Worm (Caenorhabditis elegans) whole organism, L3 larva: ENCODE data around the gene Y34F4.3.

Experiments
- ZK546.5 ChIP-seq: sonication (generic microtip); optimal IDR thresholded peaks from 2 replicates; lab custom pipeline; 2017; ENCODE audit warnings: missing biosample characterization, missing genetic modification characterization
- aly-2 ChIP-seq: fragments of 150-350 bp; optimal IDR thresholded peaks from 2 replicates; lab custom pipeline; 2014; ENCODE audit warnings: missing biosample characterization, missing genetic modification characterization
- ceh-16 ChIP-seq: sonication (generic microtip); optimal IDR thresholded peaks from 2 replicates; lab custom pipeline; 2017; ENCODE audit warnings: missing biosample characterization, missing genetic modification characterization
- ceh-28 ChIP-seq: fragments of 150-350 bp; optimal IDR thresholded peaks from 2 replicates; lab custom pipeline; 2014; ENCODE audit warnings: missing biosample characterization, missing genetic modification reagents, missing genetic modification characterization
- ceh-82 ChIP-seq: fragments of 150-350 bp; optimal IDR thresholded peaks from 2 replicates; lab custom pipeline; 2014; ENCODE audit warnings: missing biosample characterization, missing genetic modification characterization
- ceh-9 ChIP-seq: sonication (generic microtip); optimal IDR thresholded peaks from 2 replicates; lab custom pipeline; 2018; ENCODE audit warnings: missing biosample characterization, missing genetic modification characterization
- daf-12 ChIP-seq: fragments of 150-350 bp; optimal IDR thresholded peaks from 2 replicates; lab custom pipeline; 2014; ENCODE audit warnings: missing biosample characterization, missing genetic modification reagents, missing genetic modification characterization
- egl-27 ChIP-seq: sonication (generic microtip); optimal IDR thresholded peaks from 4 replicates; lab custom pipeline; 2017; ENCODE audit warnings: missing biosample characterization, missing genetic modification reagents, missing genetic modification characterization
- egl-5 ChIP-seq: fragments of 150-350 bp; optimal IDR thresholded peaks from 2 replicates; lab custom pipeline; 2017; ENCODE audit warnings: missing biosample characterization, missing genetic modification reagents, missing genetic modification characterization, inconsistent platforms
- elt-1 ChIP-seq: fragments of 150-350 bp; optimal IDR thresholded peaks from 2 replicates; lab custom pipeline; 2014; ENCODE audit warnings: missing biosample characterization, missing genetic modification characterization
- elt-2 ChIP-seq: sonication (generic microtip); optimal IDR thresholded peaks from 2 replicates; lab custom pipeline; 2016; ENCODE audit warnings: missing genetic modification reagents, mild to moderate bottlenecking, missing genetic modification characterization, missing compliant biosample characterization
- elt-3 ChIP-seq, 3 experiments: fragments of 150-350 bp in 1 of 3; sonication (generic microtip) in 2 of 3; optimal IDR thresholded peaks; 2 replicates in 2 of 3; 4 replicates in 1 of 3; lab custom pipeline; 2014 to 2017; ENCODE audit warnings: missing biosample characterization in 3 of 3, missing genetic modification characterization in 3 of 3
- eor-1 ChIP-seq, 2 experiments: fragments of 150-350 bp; optimal IDR thresholded peaks; 2 replicates each; lab custom pipeline; 2014 to 2018; ENCODE audit warnings: missing biosample characterization in 2 of 2, missing genetic modification characterization in 2 of 2
- fkh-10 ChIP-seq: sonication (generic microtip); optimal IDR thresholded peaks from 2 replicates; lab custom pipeline; 2017; ENCODE audit warnings: missing biosample characterization, missing genetic modification reagents, missing genetic modification characterization
- fkh-2 ChIP-seq: fragments of 150-350 bp; optimal IDR thresholded peaks from 2 replicates; lab custom pipeline; 2014; ENCODE audit warnings: missing biosample characterization, missing genetic modification reagents, missing genetic modification characterization
- fos-1 ChIP-seq: fragments of 150-350 bp; optimal IDR thresholded peaks from 2 replicates; lab custom pipeline; 2014; ENCODE audit warnings: missing biosample characterization, missing genetic modification characterization
- hmg-11 ChIP-seq: sonication (generic microtip); optimal IDR thresholded peaks from 2 replicates; lab custom pipeline; 2016; ENCODE audit warnings: missing genetic modification characterization, missing compliant biosample characterization
- jun-1 ChIP-seq: fragments of 150-350 bp; optimal IDR thresholded peaks from 2 replicates; lab custom pipeline; 2014; ENCODE audit warnings: missing biosample characterization, missing genetic modification reagents, missing genetic modification characterization
- lin-39 ChIP-seq: fragments of 150-350 bp; optimal IDR thresholded peaks from 2 replicates; lab custom pipeline; 2018; ENCODE audit warnings: missing biosample characterization, missing genetic modification reagents, missing genetic modification characterization
- lsy-12 ChIP-seq: sonication (generic microtip); optimal IDR thresholded peaks from 2 replicates; lab custom pipeline; 2016; ENCODE audit warnings: mild to moderate bottlenecking, missing genetic modification characterization, missing compliant biosample characterization
- mml-1 ChIP-seq: fragments of 150-350 bp; sonication (generic microtip); optimal IDR thresholded peaks from 3 replicates; lab custom pipeline; 2014; ENCODE audit warnings: missing biosample characterization, missing genetic modification characterization
- nhr-11 ChIP-seq: fragments of 150-350 bp; optimal IDR thresholded peaks from 2 replicates; lab custom pipeline; 2014; ENCODE audit warnings: missing biosample characterization, missing genetic modification characterization
- nhr-12 ChIP-seq: fragments of 150-350 bp; optimal IDR thresholded peaks from 2 replicates; lab custom pipeline; 2014; ENCODE audit warnings: missing biosample characterization, missing genetic modification characterization
- nhr-23 ChIP-seq: fragments of 150-350 bp; optimal IDR thresholded peaks from 2 replicates; lab custom pipeline; 2014; ENCODE audit warnings: missing biosample characterization, missing genetic modification reagents, missing genetic modification characterization
- nhr-237 ChIP-seq: fragments of 150-350 bp; optimal IDR thresholded peaks from 2 replicates; lab custom pipeline; 2014; ENCODE audit warnings: missing biosample characterization, missing genetic modification characterization
- nhr-25 ChIP-seq: sonication (generic microtip); optimal IDR thresholded peaks from 2 replicates; lab custom pipeline; 2017; ENCODE audit warnings: missing biosample characterization, missing genetic modification characterization
- nhr-28 ChIP-seq: fragments of 150-350 bp; optimal IDR thresholded peaks from 2 replicates; lab custom pipeline; 2014; ENCODE audit warnings: missing biosample characterization, missing genetic modification characterization
- nhr-67 ChIP-seq: fragments of 150-350 bp; optimal IDR thresholded peaks from 2 replicates; lab custom pipeline; 2014; ENCODE audit warnings: missing biosample characterization, missing genetic modification characterization
- nhr-76 ChIP-seq: fragments of 150-350 bp; sonication (generic microtip); optimal IDR thresholded peaks from 5 replicates; lab custom pipeline; 2014; ENCODE audit warnings: missing biosample characterization, missing genetic modification characterization
- nhr-77 ChIP-seq: fragments of 150-350 bp; optimal IDR thresholded peaks from 2 replicates; lab custom pipeline; 2014; ENCODE audit warnings: missing biosample characterization, missing genetic modification characterization
- pha-4 ChIP-seq: fragments of 150-350 bp; optimal IDR thresholded peaks from 2 replicates; lab custom pipeline; 2014; ENCODE audit warnings: missing biosample characterization, missing genetic modification reagents, missing genetic modification characterization
- skn-1 ChIP-seq: fragments of 150-350 bp; optimal IDR thresholded peaks from 2 replicates; lab custom pipeline; 2014; ENCODE audit warnings: missing biosample characterization, missing genetic modification characterization
- snpc-4 ChIP-seq: fragments of 150-350 bp; optimal IDR thresholded peaks from 2 replicates; lab custom pipeline; 2014; ENCODE audit warnings: missing biosample characterization, missing genetic modification characterization
- unc-39 ChIP-seq: sonication (generic microtip); optimal IDR thresholded peaks from 4 replicates; lab custom pipeline; 2017; ENCODE audit warnings: missing biosample characterization, missing genetic modification characterization
- zag-1 ChIP-seq: fragments of 150-350 bp; optimal IDR thresholded peaks from 2 replicates; lab custom pipeline; 2014; ENCODE audit warnings: missing biosample characterization, missing genetic modification characterization
- ztf-11 ChIP-seq: fragments of 150-350 bp; optimal IDR thresholded peaks from 2 replicates; lab custom pipeline; 2014; ENCODE audit warnings: missing biosample characterization, missing genetic modification characterization
- ztf-4 ChIP-seq: fragments of 150-350 bp; optimal IDR thresholded peaks from 2 replicates; lab custom pipeline; 2014; ENCODE audit warnings: missing biosample characterization, missing genetic modification characterization

Gene Y34F4.3

DNA sequence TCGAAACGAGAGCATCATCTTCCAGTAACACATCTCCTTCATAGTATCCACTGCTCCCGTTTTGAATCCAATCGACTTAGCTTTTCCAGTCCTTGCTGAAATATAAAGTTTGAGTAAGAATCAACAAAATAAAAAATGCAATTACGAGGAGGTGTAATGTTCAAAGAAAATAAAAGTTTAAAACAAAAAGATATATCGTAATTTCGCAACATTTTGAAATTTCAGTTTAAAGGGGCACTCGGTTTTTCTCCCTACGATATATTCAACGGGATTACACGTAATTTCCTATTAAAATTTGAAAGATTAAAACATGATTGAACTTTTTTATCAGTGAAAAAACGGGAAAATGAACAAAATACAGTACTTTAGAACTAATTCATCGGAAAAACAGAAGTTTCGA is at the start of gene Y34F4.3:
Gene Y34F4.3 (minus strand): TSS at position 101 of the 400 bp plus-strand sequence.
- TF ChIP-seq nhr-11 (tag; lab: Kevin White, UChicago) = no peak
- TF ChIP-seq snpc-4 = no peak
- no peak for TF ChIP-seq nhr-76 (tag; lab: Kevin White, UChicago)
- no peak for TF ChIP-seq elt-1
- TF ChIP-seq daf-12 (tag; lab: Kevin White, UChicago) = no peak
- TF ChIP-seq elt-2 = no peak
- TF ChIP-seq ceh-16 (tag; lab: Kevin White, UChicago) = no peak
- TF ChIP-seq ceh-82 (tag; lab: Kevin White, UChicago) = no peak

ce11 chrIII:1059961-1060360 is 44.0 kb upstream of the Y34F4.3 start, which contains the start of gene BE0003N10.6:
TSS of gene BE0003N10.6 (minus strand) at chrIII:1060061.
- TF ChIP-seq snpc-4 (no peak), skn-1 (tag; lab: Kevin White, UChicago) (no peak), fos-1 (tag; lab: Kevin White, UChicago) (no peak), ceh-82 (tag; lab: Kevin White, UChicago) (no peak), eor-1 (tag; optimal IDR thresholded peaks at IDR 0.05; lab: Kevin White, UChicago) (no peak), unc-39 (no peak), ztf-4 (tag; lab: Kevin White, UChicago) (no peak), jun-1 (tag; lab: Kevin White, UChicago) (no peak), lsy-12 (no peak), ZK546.5 (tag; lab: Kevin White, UChicago) (no peak), nhr-23 (no peak), nhr-237 (no peak), ceh-16 (tag; lab: Kevin White, UChicago) (no peak), egl-27 (tag; lab: Kevin White, UChicago) (no peak), fkh-2 (tag; lab: Kevin White, UChicago) (no peak), fkh-10 (GFP tag; lab: Kevin White, UChicago) (no peak), egl-5 (no peak), hmg-11 (tag; lab: Kevin White, UChicago) (no peak), ceh-28 (tag; lab: Kevin White, UChicago) (no peak)

DNA sequence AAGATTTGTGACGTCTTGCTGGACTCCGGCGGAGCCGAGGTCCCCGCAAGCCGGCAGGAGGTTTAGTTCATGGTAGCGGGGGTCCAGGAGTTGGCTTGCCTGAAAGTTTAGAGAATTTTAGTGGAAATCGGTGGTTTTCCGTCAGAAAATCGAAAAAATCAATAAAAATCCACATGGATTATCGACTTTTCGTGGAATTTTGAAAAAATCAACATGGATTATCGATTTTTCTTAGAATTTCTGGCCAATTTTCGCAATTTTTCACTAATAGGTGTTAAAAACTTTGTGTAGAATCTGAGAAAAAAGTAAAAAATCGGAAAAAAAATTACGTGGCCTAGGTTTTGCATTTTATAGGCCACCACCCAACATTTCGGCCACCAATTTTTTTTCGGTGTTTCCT is 42.9 kb upstream of the Y34F4.3 start:
- peak; percentile 57 for TF ChIP-seq ceh-28 (tag; lab: Kevin White, UChicago)
- no peak for TF ChIP-seq nhr-25
- no peak for TF ChIP-seq egl-5
- TF ChIP-seq, all 47 proteins: peak for 1

- no peak for TF ChIP-seq zag-1 (tag; lab: Kevin White, UChicago)
- peak; percentile 94 for TF ChIP-seq ceh-28 (tag; lab: Kevin White, UChicago)
- TF ChIP-seq, all 47 proteins: peak for 1
Observed at ce11 chrIII:1058074-1058473, 42.1 kb upstream of the Y34F4.3 start.

- peak; percentile 85 for TF ChIP-seq ceh-28 (tag; lab: Kevin White, UChicago)
- TF ChIP-seq, all 47 proteins: peak for 1; not testable (repeated sequence) for 46
Observed at ce11 chrIII:1056989-1057687, 41.2 kb upstream of the Y34F4.3 start.

- TF ChIP-seq nhr-12 (tag; lab: Kevin White, UChicago) (no peak), nhr-23 (peak; percentile 83), nhr-25 (peak; percentile 13), mml-1 (tag; lab: Kevin White, UChicago) (no peak), ceh-9 (tag; lab: Kevin White, UChicago) (no peak), hmg-11 (tag; lab: Kevin White, UChicago) (peak; percentile 44), nhr-28 (tag; lab: Kevin White, UChicago) (no peak), elt-1 (no peak), fkh-2 (tag; lab: Kevin White, UChicago) (no peak)
Observed at ce11 chrIII:1054096-1054495, 38.1 kb upstream of the Y34F4.3 start.

- TF ChIP-seq elt-3 (tag; optimal IDR thresholded peaks at IDR 0.05; lab: Kevin White, UChicago) (no peak), aly-2 (tag; lab: Kevin White, UChicago) (no peak), nhr-23 (peak; percentile 6), lsy-12 (no peak), nhr-25 (peak; percentile 67), daf-12 (tag; lab: Kevin White, UChicago) (no peak), ceh-9 (tag; lab: Kevin White, UChicago) (no peak), unc-39 (no peak), lin-39 (no peak), nhr-76 (tag; lab: Kevin White, UChicago) (no peak), ceh-16 (tag; lab: Kevin White, UChicago) (no peak), eor-1 (tag; optimal IDR thresholded peaks at IDR 0.05; lab: Kevin White, UChicago) (no peak), pha-4 (no peak), ztf-11 (no peak), nhr-67 (no peak), hmg-11 (tag; lab: Kevin White, UChicago) (peak; percentile 49), ZK546.5 (tag; lab: Kevin White, UChicago) (no peak), snpc-4 (no peak), skn-1 (tag; lab: Kevin White, UChicago) (no peak), egl-5 (no peak), fos-1 (tag; lab: Kevin White, UChicago) (no peak), nhr-77 (tag; lab: Kevin White, UChicago) (no peak), ztf-4 (tag; lab: Kevin White, UChicago) (no peak)
Observed at ce11 chrIII:1053067-1053466, 37.1 kb upstream of the Y34F4.3 start, which contains the start of gene fbxo-11.2. TSS of gene fbxo-11.2 (minus strand) at chrIII:1053242.
